Worm (Caenorhabditis elegans) whole organism, young adult: ENCODE results near the gene eelo-2.

Experiments
- B0035.1 ChIP-seq: sonication (generic microtip); optimal IDR thresholded peaks from 2 replicates; lab custom pipeline; 2016; ENCODE audit warnings: missing genetic modification characterization, mild to moderate bottlenecking, missing compliant biosample characterization, missing genotype, missing genetic modification reagents
- F10E7.11 ChIP-seq: sonication (generic microtip); optimal IDR thresholded peaks from 2 replicates; lab custom pipeline; 2017; ENCODE audit warnings: mild to moderate bottlenecking, missing genetic modification characterization, moderate library complexity, missing compliant biosample characterization
- Y56A3A.18 ChIP-seq: fragments of 200-800 bp; sonication (Bioruptor generic); IDR thresholded peaks from 2 replicates; pipeline ENCODE4 v1.3.6; 2022; ENCODE audit warnings: missing genetic modification reagents, missing genetic modification characterization, missing compliant biosample characterization
- Y67H2A.10 ChIP-seq: fragments of 200-800 bp; sonication (Bioruptor generic); conservative IDR thresholded peaks from 2 replicates; pipeline ENCODE4 v1.3.6; 2022; ENCODE audit warnings: missing genetic modification reagents, missing genetic modification characterization, missing compliant biosample characterization
- attf-6 ChIP-seq: fragments of 200-800 bp; sonication (Bioruptor generic); IDR thresholded peaks from 2 replicates; pipeline ENCODE4 v1.3.6; 2022; ENCODE audit warnings: missing genetic modification reagents, missing genetic modification characterization, missing compliant biosample characterization
- ceh-27 ChIP-seq: fragments of 200-800 bp; sonication (Bioruptor generic); optimal IDR thresholded peaks from 2 replicates; lab custom pipeline; 2018; ENCODE audit warnings: mild to moderate bottlenecking, missing genetic modification characterization, moderate library complexity, missing compliant biosample characterization
- ceh-79 ChIP-seq: sonication (generic microtip); optimal IDR thresholded peaks from 2 replicates; lab custom pipeline; 2017; ENCODE audit warnings: mild to moderate bottlenecking, missing genetic modification characterization, missing compliant biosample characterization
- ets-4 ChIP-seq: fragments of 200-800 bp; sonication (Bioruptor generic); optimal IDR thresholded peaks from 2 replicates; lab custom pipeline; 2018; ENCODE audit warnings: mild to moderate bottlenecking, missing genetic modification characterization, missing compliant biosample characterization
- lsy-27 ChIP-seq: sonication (generic microtip); optimal IDR thresholded peaks from 2 replicates; lab custom pipeline; 2017; ENCODE audit warnings: missing genetic modification characterization, mild to moderate bottlenecking, missing compliant biosample characterization, antibody characterized with exemption, missing genotype, borderline replicate concordance; ENCODE audit not compliant: insufficient read depth
- madf-10 ChIP-seq: sonication (generic microtip); optimal IDR thresholded peaks from 2 replicates; lab custom pipeline; 2016; ENCODE audit warnings: mild to moderate bottlenecking, missing genetic modification characterization, missing compliant biosample characterization
- madf-6 ChIP-seq: fragments of 200-800 bp; sonication (Bioruptor generic); IDR thresholded peaks from 2 replicates; pipeline ENCODE4 v1.3.6; 2022; ENCODE audit warnings: missing genetic modification reagents, missing genetic modification characterization, missing compliant biosample characterization
- snpc-4 ChIP-seq, 5 experiments: fragments of 150-350 bp in 1 of 5; sonication (generic microtip) in 4 of 5; optimal IDR thresholded peaks; 2 replicates each; lab custom pipeline; 2014 to 2018; ENCODE audit warnings: missing genetic modification characterization in 5 of 5, missing biosample characterization in 3 of 5, antibody characterized with exemption in 2 of 5, mild to moderate bottlenecking in 2 of 5, missing compliant biosample characterization in 2 of 5, missing genotype in 2 of 5, moderate library complexity in 2 of 5, missing genetic modification reagents in 1 of 5
- unc-62 ChIP-seq: fragments of 150-350 bp; optimal IDR thresholded peaks from 2 replicates; lab custom pipeline; 2014; ENCODE audit warnings: missing biosample characterization, missing genetic modification reagents, missing genetic modification characterization
- zfh-2 ChIP-seq: fragments of 200-800 bp; sonication (Bioruptor generic); conservative IDR thresholded peaks from 2 replicates; pipeline ENCODE4 v1.3.6; 2022; ENCODE audit warnings: missing genetic modification reagents, missing genetic modification characterization, missing compliant biosample characterization

ce11 chrIV:17275281-17275680 is 25.4 kb downstream of the eelo-2 start, which contains the start of gene lhfp-4:
- TF ChIP-seq madf-6 = no peak
- no peak for TF ChIP-seq B0035.1
- TF ChIP-seq F10E7.11 (tag; lab: Kevin White, UChicago) = no peak
- TF ChIP-seq ceh-27 (GFP tag; lab: Kevin White, UChicago) = no peak
- TF ChIP-seq Y56A3A.18 (GFP tag; lab: Robert Waterston, UW) = no peak
- no peak for TF ChIP-seq snpc-4 (GFP tag; optimal IDR thresholded peaks at IDR 0.05; lab: Kevin White, UChicago)
- TF ChIP-seq snpc-4 (tag; optimal IDR thresholded peaks at IDR 0.05; lab: Kevin White, UChicago) = no peak
- TF ChIP-seq ets-4 (GFP tag; lab: Kevin White, UChicago) = no peak
- no peak for TF ChIP-seq madf-10 (tag; lab: Kevin White, UChicago)
- TF ChIP-seq Y67H2A.10 (GFP tag; lab: Robert Waterston, UW) = no peak
- TF ChIP-seq lsy-27 = no peak
- TF ChIP-seq attf-6 (GFP tag; lab: Robert Waterston, UW) = no peak
- TF ChIP-seq unc-62 (GFP tag; lab: Kevin White, UChicago) = no peak
- no peak for TF ChIP-seq ceh-79 (tag; lab: Kevin White, UChicago)
- TF ChIP-seq zfh-2 (GFP tag; lab: Robert Waterston, UW) = no peak
